Worm (Caenorhabditis elegans): Measurements from ENCODE around the gene unc-39.

Gene unc-39

DNA sequence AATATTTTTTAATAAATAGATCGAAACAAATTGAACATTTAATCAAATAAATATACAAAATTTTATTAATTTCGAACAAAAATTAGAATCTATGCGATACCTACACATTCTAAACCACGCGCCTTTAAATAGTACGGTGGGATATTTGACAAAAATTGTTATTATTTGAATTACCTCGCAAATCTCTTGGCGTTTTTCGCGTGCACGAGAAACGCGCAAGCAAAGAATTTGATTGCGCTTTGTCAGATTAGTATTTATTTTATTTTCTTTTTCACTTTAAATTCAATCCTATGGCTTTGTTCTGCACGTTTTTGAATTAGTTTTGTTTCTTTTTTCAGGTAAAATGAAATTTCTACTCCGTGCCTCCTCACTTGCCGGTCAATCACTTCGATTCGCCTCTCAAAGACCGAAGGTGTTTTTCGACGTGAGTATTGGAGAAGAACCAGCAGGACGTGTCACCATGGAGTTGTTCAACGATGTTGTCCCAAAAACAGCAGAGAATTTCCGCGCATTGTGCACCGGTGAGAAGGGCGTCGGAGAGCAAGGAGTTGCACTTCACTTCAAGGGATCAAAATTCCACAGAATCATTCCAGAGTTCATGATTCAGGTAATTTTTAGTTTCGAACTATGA lies 17.0 kb upstream of the unc-39 start, which contains the start of gene cyn-1 (continued):
- TF ChIP-seq egl-27 (tag; optimal IDR thresholded peaks at IDR 0.05) (no peak), elt-2 (tag; optimal IDR thresholded peaks at IDR 0.05) (peak; percentile 40), pha-4 (tag; optimal IDR thresholded peaks at IDR 0.05) (peak; percentile 93), daf-12 (tag; optimal IDR thresholded peaks at IDR 0.05) (no peak), skn-1 (tag; optimal IDR thresholded peaks at IDR 0.05) (no peak), fos-1 (tag; optimal IDR thresholded peaks at IDR 0.05) (no peak), nhr-11 (tag; optimal IDR thresholded peaks at IDR 0.05) (no peak), egl-5 (tag; optimal IDR thresholded peaks at IDR 0.05) (peak; percentile 87), R02D3.7 (tag; optimal IDR thresholded peaks at IDR 0.05) (peak; percentile 72), ceh-9 (tag; optimal IDR thresholded peaks at IDR 0.05) (no peak), elt-1 (tag; optimal IDR thresholded peaks at IDR 0.05) (no peak), unc-39 (tag; optimal IDR thresholded peaks at IDR 0.05) (no peak), nhr-43 (tag; optimal IDR thresholded peaks at IDR 0.05; ENCODE audit: poor library complexity, severe bottlenecking) (peak; percentile 76), fkh-2 (tag; optimal IDR thresholded peaks at IDR 0.05) (no peak), ZK546.5 (tag; optimal IDR thresholded peaks at IDR 0.05) (no peak), ama-1 (optimal IDR thresholded peaks at IDR 0.05) (no peak), nhr-237 (tag; optimal IDR thresholded peaks at IDR 0.05) (no peak), hmg-11 (tag; optimal IDR thresholded peaks at IDR 0.05) (peak; percentile 41), ceh-28 (tag; optimal IDR thresholded peaks at IDR 0.05) (peak; percentile 68), mdl-1 (tag; optimal IDR thresholded peaks at IDR 0.05) (no peak), nhr-28 (tag; optimal IDR thresholded peaks at IDR 0.05) (no peak), nhr-76 (tag; optimal IDR thresholded peaks at IDR 0.05) (no peak)

DNA sequence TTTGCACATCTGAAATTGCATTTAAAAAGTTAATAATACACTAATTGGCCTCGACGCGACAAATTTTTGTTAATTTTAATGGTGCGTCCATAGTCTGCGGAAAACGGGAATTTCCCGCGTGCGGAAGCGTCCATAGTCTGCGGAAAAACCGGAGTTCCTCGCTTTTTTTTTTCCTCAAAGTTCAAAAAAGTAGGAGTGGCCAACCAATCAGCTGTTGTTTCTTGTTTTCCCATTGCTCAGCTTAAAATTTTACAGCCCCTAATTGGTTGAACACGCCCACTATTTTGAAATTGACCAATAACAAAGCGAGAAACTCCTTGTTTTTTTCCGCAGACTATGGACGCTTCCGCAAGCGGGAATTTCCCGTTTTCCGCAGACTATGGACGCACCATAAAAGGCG lies 15.5 kb upstream of the unc-39 start:
- peak; percentile 86 for TF ChIP-seq nfya-1 (tag; optimal IDR thresholded peaks at IDR 0.05; ENCODE audit: insufficient read depth)

DNA sequence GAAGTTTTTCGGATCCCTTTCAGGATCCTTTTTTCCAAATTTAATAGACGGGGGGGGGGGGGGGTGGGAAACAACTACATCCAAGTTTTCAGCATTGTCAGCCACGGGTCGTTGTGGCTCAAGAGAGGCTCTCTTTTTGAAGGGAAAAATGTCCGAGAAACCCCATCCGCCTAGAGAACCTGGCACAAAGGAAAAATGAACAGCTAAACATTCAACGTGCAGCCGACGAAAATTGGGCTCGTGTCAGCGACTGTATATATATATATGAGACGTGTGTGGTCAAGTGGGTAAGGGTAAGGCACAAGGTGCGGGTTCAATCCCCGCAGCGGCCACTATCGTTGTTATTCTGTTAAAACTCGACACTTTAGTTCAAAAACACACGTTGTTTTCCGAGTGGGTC lies 14.3 kb upstream of the unc-39 start, which contains the start of gene Y49A3A.4:
Gene Y49A3A.4, minus strand, starts transcription at position 314 of the 400 bp plus-strand sequence.
- TF ChIP-seq pqm-1 (tag; optimal IDR thresholded peaks at IDR 0.05) (no peak), nfya-1 (tag; optimal IDR thresholded peaks at IDR 0.05; ENCODE audit: insufficient read depth) (peak; percentile 14), hmg-11 (tag; optimal IDR thresholded peaks at IDR 0.05) (no peak), snpc-4 (tag; optimal IDR thresholded peaks at IDR 0.05) (peak; percentile 77), egl-27 (tag; optimal IDR thresholded peaks at IDR 0.05) (no peak), nhr-67 (tag; optimal IDR thresholded peaks at IDR 0.05) (no peak), elt-2 (tag; optimal IDR thresholded peaks at IDR 0.05) (peak; percentile 11), ama-1 (optimal IDR thresholded peaks at IDR 0.05) (no peak), nhr-23 (tag; optimal IDR thresholded peaks at IDR 0.05) (no peak), mml-1 (tag; optimal IDR thresholded peaks at IDR 0.05) (no peak), eor-1 (tag; optimal IDR thresholded peaks at IDR 0.05) (no peak), pha-4 (tag; optimal IDR thresholded peaks at IDR 0.05) (no peak)

DNA sequence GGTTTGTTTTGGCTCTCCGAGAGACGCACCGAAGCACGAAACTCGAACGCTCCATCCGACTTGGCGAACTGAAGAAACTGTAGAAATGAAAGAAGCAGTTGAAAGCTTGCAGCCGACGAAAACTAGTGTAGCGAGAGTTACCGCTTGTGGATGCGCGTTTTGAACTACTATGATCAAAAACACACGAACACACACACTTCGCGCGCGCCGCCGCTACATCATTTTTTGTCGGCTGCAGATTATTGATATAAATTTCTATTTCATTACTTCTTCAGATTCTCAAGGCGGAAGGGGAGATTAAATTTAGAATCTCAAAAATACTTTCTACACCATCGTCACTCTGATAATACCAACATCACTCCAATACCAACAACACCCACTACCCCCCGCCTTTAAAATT lies 10.9 kb upstream of the unc-39 start:
- TF ChIP-seq nhr-43 (tag; optimal IDR thresholded peaks at IDR 0.05; ENCODE audit: poor library complexity, severe bottlenecking) (no peak), fkh-10 (GFP tag; optimal IDR thresholded peaks at IDR 0.05) (no peak), fos-1 (tag; optimal IDR thresholded peaks at IDR 0.05) (no peak), jun-1 (tag; optimal IDR thresholded peaks at IDR 0.05) (no peak), snpc-4 (tag; optimal IDR thresholded peaks at IDR 0.05) (no peak), R02D3.7 (tag; optimal IDR thresholded peaks at IDR 0.05) (no peak), aly-2 (tag; optimal IDR thresholded peaks at IDR 0.05) (no peak), fkh-2 (tag; optimal IDR thresholded peaks at IDR 0.05) (no peak), nhr-77 (tag; optimal IDR thresholded peaks at IDR 0.05) (no peak), unc-62 (GFP tag; optimal IDR thresholded peaks at IDR 0.05) (no peak), tbx-2 (tag; optimal IDR thresholded peaks at IDR 0.05) (no peak)
